Fruit fly (Drosophila melanogaster): ENCODE data around the gene CkIIalpha-i3.

DNA sequence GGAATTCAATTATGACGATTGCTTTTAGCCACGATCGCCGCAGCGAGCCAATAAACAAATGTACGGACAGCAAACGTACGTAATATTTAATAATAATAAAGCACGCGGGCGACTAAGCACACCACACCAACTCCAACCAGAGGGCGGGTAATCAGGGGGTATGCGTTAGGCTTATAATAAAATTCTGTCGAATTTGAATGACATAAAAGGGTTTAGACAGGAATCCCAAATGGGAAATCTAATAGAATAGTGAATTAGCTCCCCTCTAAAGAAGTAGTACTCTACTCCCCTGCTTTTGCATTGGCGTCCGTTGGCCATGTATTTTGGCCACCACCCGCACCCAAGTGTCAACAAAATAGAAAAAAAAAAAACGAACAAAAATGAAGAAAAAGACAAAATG lies 12.0 kb upstream of the CkIIalpha-i3 start:
- no peak for TF ChIP-seq fd59A (GFP tag; optimal IDR thresholded peaks at IDR 0.05)
- no peak for TF ChIP-seq Ets96B (tag; optimal IDR thresholded peaks at IDR 0.05)
- TF ChIP-seq CG8319 (GFP tag; optimal IDR thresholded peaks at IDR 0.05) = no peak
- no peak for TF ChIP-seq CG10631 (GFP tag; optimal IDR thresholded peaks at IDR 0.05)
- no peak for TF ChIP-seq OdsH (GFP tag; optimal IDR thresholded peaks at IDR 0.05)
- no peak for TF ChIP-seq CG16779 (tag; optimal IDR thresholded peaks at IDR 0.05)
- TF ChIP-seq Ets21C (GFP tag; optimal IDR thresholded peaks at IDR 0.05) = no peak
- TF ChIP-seq CG3919 (GFP tag; optimal IDR thresholded peaks at IDR 0.05) = no peak
- TF ChIP-seq Hr39 (GFP tag; optimal IDR thresholded peaks at IDR 0.05) = no peak

Measured in whole organism, prepupa.